Worm (Caenorhabditis elegans): Measurements from ENCODE around the gene C31B8.16.
A peak's percentile ranks its signal among the peaks of the same experiment; 100 is the strongest.

Gene C31B8.16

DNA sequence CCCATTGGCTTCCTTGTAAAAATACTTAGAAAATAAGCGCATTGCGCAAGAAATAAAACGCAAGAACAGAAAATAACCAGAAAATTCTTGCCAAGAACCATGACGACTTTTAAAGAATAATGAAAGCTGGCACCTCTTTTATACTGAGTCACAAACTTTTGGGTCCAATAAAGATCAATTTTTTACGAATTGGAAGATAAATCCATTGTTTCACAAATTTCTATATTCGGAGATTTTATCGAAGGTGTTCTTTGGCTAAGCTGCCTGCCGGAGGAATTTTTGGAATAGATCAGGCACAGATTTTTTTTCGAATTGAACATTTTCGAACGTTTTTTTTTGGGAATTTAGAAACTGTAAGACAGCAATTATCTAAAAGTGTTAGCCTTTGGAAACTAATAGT, 17.0 kb upstream of the C31B8.16 start, which contains the start of gene C31B8.9:
TSS of gene C31B8.9 (minus strand) at position 101 of the 400 bp plus-strand sequence.
- TF ChIP-seq ceh-63 (GFP tag; optimal IDR thresholded peaks at IDR 0.05) = no peak
- no peak for TF ChIP-seq ama-1 (optimal IDR thresholded peaks at IDR 0.05)
- no peak for TF ChIP-seq nhr-28 (tag; optimal IDR thresholded peaks at IDR 0.05)
- no peak for TF ChIP-seq dsc-1 (tag; optimal IDR thresholded peaks at IDR 0.05)
- TF ChIP-seq nhr-47 (tag; optimal IDR thresholded peaks at IDR 0.05) = no peak
- TF ChIP-seq unc-98 (GFP tag; IDR thresholded peaks at IDR 0.05) = no peak
- TF ChIP-seq aha-1 (tag; optimal IDR thresholded peaks at IDR 0.05) = no peak

- TF ChIP-seq Y116A8C.19 (tag; optimal IDR thresholded peaks at IDR 0.05; ENCODE audit: borderline replicate concordance) = no peak
- no peak for TF ChIP-seq lin-13 (GFP tag; optimal IDR thresholded peaks at IDR 0.05)
- TF ChIP-seq hpl-2 (GFP tag; optimal IDR thresholded peaks at IDR 0.05) = no peak
- TF ChIP-seq ztf-4 (tag; optimal IDR thresholded peaks at IDR 0.05) = no peak
- TF ChIP-seq nhr-47 (tag; optimal IDR thresholded peaks at IDR 0.05) = no peak
- TF ChIP-seq ama-1 (optimal IDR thresholded peaks at IDR 0.05) = no peak
- no peak for TF ChIP-seq egl-13 (tag; optimal IDR thresholded peaks at IDR 0.05)
- TF ChIP-seq sup-37 (GFP tag; optimal IDR thresholded peaks at IDR 0.05) = no peak
- TF ChIP-seq skn-1 (tag; optimal IDR thresholded peaks at IDR 0.05) = no peak
- no peak for TF ChIP-seq ceh-88 (GFP tag; IDR thresholded peaks at IDR 0.05)
Observed at ce11 chrV:2913948-2914347, 15.9 kb upstream of the C31B8.16 start, which contains the start of gene srh-146. Gene srh-146 (plus strand): TSS chrV:2914248.

DNA sequence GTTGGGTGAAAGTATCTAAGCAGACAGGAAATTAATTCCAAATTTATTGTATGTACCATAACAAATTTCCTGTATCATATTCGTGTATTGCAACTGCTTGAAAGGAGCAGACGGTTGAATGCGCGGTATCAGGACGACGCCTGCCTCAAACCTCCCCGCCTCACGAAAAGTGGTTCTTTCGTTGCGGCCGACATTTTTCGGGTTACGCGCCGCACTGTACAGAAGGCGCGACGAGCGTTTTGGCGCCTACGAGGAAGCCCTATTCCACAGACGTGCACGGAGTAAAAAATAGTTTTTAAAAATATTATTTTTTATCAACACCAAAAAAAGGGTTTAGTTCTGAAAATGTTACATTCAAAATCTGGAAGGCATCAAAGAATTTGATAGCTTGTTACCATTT, 9.7 kb upstream of the C31B8.16 start:
- TF ChIP-seq snpc-4 (tag; optimal IDR thresholded peaks at IDR 0.05) (peak; percentile 44), lin-14 (GFP tag; optimal IDR thresholded peaks at IDR 0.05) (no peak), jun-1 (tag; optimal IDR thresholded peaks at IDR 0.05) (no peak)

- no peak for TF ChIP-seq irx-1 (tag; optimal IDR thresholded peaks at IDR 0.05)
- no peak for TF ChIP-seq vab-15 (tag; optimal IDR thresholded peaks at IDR 0.05)
- TF ChIP-seq ceh-8 (GFP tag; optimal IDR thresholded peaks at IDR 0.05) = no peak
- no peak for TF ChIP-seq aha-1 (tag; optimal IDR thresholded peaks at IDR 0.05)
- TF ChIP-seq pqm-1 (tag; optimal IDR thresholded peaks at IDR 0.05) = no peak
- no peak for TF ChIP-seq dsc-1 (tag; optimal IDR thresholded peaks at IDR 0.05)
- no peak for TF ChIP-seq efl-1 (optimal IDR thresholded peaks at IDR 0.05)
- TF ChIP-seq efl-1 (GFP tag; optimal IDR thresholded peaks at IDR 0.05 in 1 of 2) = no peak
- TF ChIP-seq unc-98 (GFP tag; IDR thresholded peaks at IDR 0.05) = no peak
Observed at ce11 chrV:2922594-2922993, 7.3 kb upstream of the C31B8.16 start, which contains the start of gene srh-38. Gene srh-38 (minus strand): TSS chrV:2922694.

DNA sequence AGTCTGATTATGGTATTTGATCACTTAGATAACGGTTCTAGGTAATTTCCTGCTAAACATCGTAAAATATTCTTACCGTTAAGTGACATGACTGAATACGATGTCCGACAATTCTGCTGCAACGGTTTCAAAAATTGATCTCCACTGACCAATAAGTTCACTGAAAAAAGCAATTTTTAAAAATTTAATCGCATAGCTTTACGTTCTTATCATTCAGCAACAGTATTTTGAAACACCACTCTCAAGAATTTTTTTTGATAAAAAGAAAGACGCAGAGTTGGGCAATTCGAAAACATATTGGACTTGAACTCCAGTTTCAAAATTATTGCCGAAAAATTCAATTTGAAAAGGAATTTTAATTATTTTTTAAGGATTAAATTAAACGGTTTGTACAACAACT, 2.3 kb upstream of the C31B8.16 start, which contains the start of gene C31B8.12:
TSS of gene C31B8.12 (minus strand) at position 101 of the 400 bp plus-strand sequence.
- TF ChIP-seq lin-39 (tag; optimal IDR thresholded peaks at IDR 0.05) (no peak), elt-3 (tag; optimal IDR thresholded peaks at IDR 0.05) (no peak), hpl-2 (GFP tag; optimal IDR thresholded peaks at IDR 0.05) (no peak), nhr-12 (tag; optimal IDR thresholded peaks at IDR 0.05) (no peak), unc-130 (tag; optimal IDR thresholded peaks at IDR 0.05) (no peak), nhr-85 (tag) (no peak)

DNA sequence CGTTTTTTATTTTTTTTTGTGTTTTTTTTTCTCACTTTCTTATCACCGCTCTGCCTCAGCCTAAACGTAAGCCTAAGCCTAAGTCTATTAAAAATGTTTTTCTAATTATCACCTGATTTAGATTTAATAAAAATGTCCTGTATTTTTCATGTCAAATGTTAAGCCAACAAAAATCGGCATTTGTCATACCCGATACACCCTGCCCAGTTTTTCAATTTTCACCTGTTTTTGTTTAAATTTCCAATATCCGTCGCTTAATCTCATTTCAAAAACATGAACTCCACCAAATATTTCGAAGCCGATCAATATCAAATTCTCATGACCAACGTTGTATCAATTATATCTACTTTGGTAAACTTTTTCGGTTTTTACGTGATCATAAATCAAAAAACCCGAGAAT, 1.4 kb downstream of the C31B8.16 start, which contains the start of gene C31B8.1:
TSS of gene C31B8.1 (plus strand) at position 301 of the 400 bp plus-strand sequence.
- TF ChIP-seq tlp-1 (tag; optimal IDR thresholded peaks at IDR 0.05) (no peak), nhr-71 (tag; optimal IDR thresholded peaks at IDR 0.05) (no peak), nhr-237 (tag; optimal IDR thresholded peaks at IDR 0.05) (no peak), ceh-63 (GFP tag; optimal IDR thresholded peaks at IDR 0.05) (no peak), pqm-1 (tag; optimal IDR thresholded peaks at IDR 0.05) (no peak), efl-1 (optimal IDR thresholded peaks at IDR 0.05) (no peak), efl-1 (GFP tag; optimal IDR thresholded peaks at IDR 0.05 in 1 of 2) (peak in 1 of 2 experiments; percentile 78), C16A3.4 (tag; optimal IDR thresholded peaks at IDR 0.05) (no peak)
